Worm (Caenorhabditis elegans) whole organism, L1 larva: ENCODE data around the gene srm-3.

Experiments
- C04F5.9 ChIP-seq: sonication (generic microtip); optimal IDR thresholded peaks from 2 replicates; lab custom pipeline; 2016; ENCODE audit warnings: missing genetic modification characterization, missing compliant biosample characterization
- C34B4.2 ChIP-seq: sonication (generic microtip); optimal IDR thresholded peaks from 2 replicates; lab custom pipeline; 2017; ENCODE audit warnings: mild to moderate bottlenecking, missing genetic modification characterization, missing compliant biosample characterization
- F16B12.6 ChIP-seq: fragments of 150-350 bp; optimal IDR thresholded peaks from 2 replicates; lab custom pipeline; 2014; ENCODE audit warnings: missing biosample characterization, missing genetic modification characterization
- Y116A8C.19 ChIP-seq: sonication (generic microtip); optimal IDR thresholded peaks from 2 replicates; lab custom pipeline; 2016; ENCODE audit warnings: missing compliant biosample characterization, missing genetic modification characterization, borderline replicate concordance
- aha-1 ChIP-seq: fragments of 150-350 bp; optimal IDR thresholded peaks from 2 replicates; lab custom pipeline; 2014; ENCODE audit warnings: missing biosample characterization, missing genetic modification characterization
- alr-1 ChIP-seq: fragments of 200-800 bp; sonication (Bioruptor generic); optimal IDR thresholded peaks from 2 replicates; lab custom pipeline; 2018; ENCODE audit warnings: borderline replicate concordance, mild to moderate bottlenecking, missing genetic modification characterization, missing compliant biosample characterization
- aly-2 ChIP-seq: fragments of 150-350 bp; optimal IDR thresholded peaks from 2 replicates; lab custom pipeline; 2014; ENCODE audit warnings: missing biosample characterization, missing genetic modification characterization
- ama-1 ChIP-seq: fragments of 150-350 bp; optimal IDR thresholded peaks from 2 replicates; lab custom pipeline; 2014
- blmp-1 ChIP-seq: fragments of 150-350 bp; optimal IDR thresholded peaks from 2 replicates; lab custom pipeline; 2014; ENCODE audit warnings: missing biosample characterization, missing genetic modification characterization
- ceh-63 ChIP-seq: fragments of 200-800 bp; sonication (Bioruptor generic); optimal IDR thresholded peaks from 2 replicates; lab custom pipeline; 2018; ENCODE audit warnings: mild to moderate bottlenecking, missing genetic modification characterization, missing compliant biosample characterization
- ceh-88 ChIP-seq: fragments of 200-800 bp; sonication (Bioruptor generic); IDR thresholded peaks from 2 replicates; pipeline ENCODE4 v1.3.6; 2022; ENCODE audit warnings: missing genetic modification characterization, missing compliant biosample characterization
- ces-1 ChIP-seq: fragments of 150-350 bp; optimal IDR thresholded peaks from 2 replicates; lab custom pipeline; 2014; ENCODE audit warnings: missing biosample characterization, missing genetic modification reagents, missing genetic modification characterization
- dpl-1 ChIP-seq, 3 experiments: fragments of 150-350 bp in 2 of 3; sonication (generic microtip) in 1 of 3; optimal IDR thresholded peaks; 2 replicates each; lab custom pipeline; 2014 to 2017; ENCODE audit warnings: missing biosample characterization in 3 of 3, missing genetic modification characterization in 3 of 3, missing genetic modification reagents in 3 of 3
- dsc-1 ChIP-seq: sonication (generic microtip); optimal IDR thresholded peaks from 2 replicates; lab custom pipeline; 2016; ENCODE audit warnings: mild to moderate bottlenecking, missing genetic modification characterization, missing compliant biosample characterization
- efl-1 ChIP-seq, 4 experiments: fragments of 150-350 bp; optimal IDR thresholded peaks in 3 of 4; peaks in 1 of 4; 1 replicate in 1 of 4; 2 replicates in 3 of 4; lab custom pipeline; 2014; ENCODE audit warnings: missing biosample characterization in 2 of 4, missing genetic modification characterization in 2 of 4, missing genetic modification reagents in 2 of 4
- efl-3 ChIP-seq: fragments of 200-800 bp; sonication (Bioruptor generic); optimal IDR thresholded peaks from 2 replicates; lab custom pipeline; 2018; ENCODE audit warnings: mild to moderate bottlenecking, missing genetic modification characterization, missing compliant biosample characterization
- elt-2 ChIP-seq: sonication (generic microtip); optimal IDR thresholded peaks from 2 replicates; lab custom pipeline; 2016; ENCODE audit warnings: missing genetic modification characterization, mild to moderate bottlenecking, inconsistent platforms, missing compliant biosample characterization, missing genetic modification reagents
- elt-3 ChIP-seq, 6 experiments: fragments of 150-350 bp in 1 of 6; sonication (generic microtip); optimal IDR thresholded peaks; 2 replicates each; lab custom pipeline; 2017 to 2018; ENCODE audit warnings: missing biosample characterization in 6 of 6, missing genetic modification characterization in 6 of 6, inconsistent platforms in 1 of 6
- ets-5 ChIP-seq: fragments of 200-800 bp; sonication (Bioruptor generic); IDR thresholded peaks from 2 replicates; pipeline ENCODE4 v1.3.6; 2022; ENCODE audit warnings: missing genetic modification characterization, missing compliant biosample characterization
- fkh-4 ChIP-seq: sonication (generic microtip); optimal IDR thresholded peaks from 2 replicates; lab custom pipeline; 2016; ENCODE audit warnings: missing compliant biosample characterization, missing genetic modification characterization, borderline replicate concordance
- fos-1 ChIP-seq: fragments of 150-350 bp; optimal IDR thresholded peaks from 2 replicates; lab custom pipeline; 2014; ENCODE audit warnings: missing biosample characterization, missing genetic modification characterization
- grh-1 ChIP-seq: fragments of 200-800 bp; sonication (Bioruptor generic); IDR thresholded peaks from 2 replicates; pipeline ENCODE4 v1.3.6; 2022; ENCODE audit warnings: missing genetic modification reagents, missing genetic modification characterization, missing compliant biosample characterization
- hlh-17 ChIP-seq: fragments of 200-800 bp; sonication (Bioruptor generic); optimal IDR thresholded peaks from 2 replicates; lab custom pipeline; 2018; ENCODE audit warnings: missing genetic modification characterization, mild to moderate bottlenecking, missing compliant biosample characterization, moderate library complexity, borderline replicate concordance
- irx-1 ChIP-seq: sonication (generic microtip); optimal IDR thresholded peaks from 2 replicates; lab custom pipeline; 2016; ENCODE audit warnings: missing genetic modification characterization, missing compliant biosample characterization
- isw-1 ChIP-seq: fragments of 200-800 bp; sonication (Bioruptor generic); IDR thresholded peaks from 2 replicates; pipeline ENCODE4 v1.3.6; 2022; ENCODE audit warnings: missing genetic modification characterization, missing compliant biosample characterization
- jun-1 ChIP-seq: fragments of 150-350 bp; optimal IDR thresholded peaks from 2 replicates; lab custom pipeline; 2014; ENCODE audit warnings: missing biosample characterization, missing genetic modification reagents, missing genetic modification characterization
- lin-13 ChIP-seq: fragments of 150-350 bp; optimal IDR thresholded peaks from 2 replicates; lab custom pipeline; 2014; ENCODE audit warnings: missing biosample characterization, missing genetic modification reagents, missing genetic modification characterization
- lin-14 ChIP-seq: fragments of 200-800 bp; sonication (Bioruptor generic); optimal IDR thresholded peaks from 2 replicates; lab custom pipeline; 2018; ENCODE audit warnings: mild to moderate bottlenecking, missing genetic modification characterization, moderate library complexity, missing compliant biosample characterization
- lin-35 ChIP-seq, 2 experiments: fragments of 150-350 bp; optimal IDR thresholded peaks; 2 replicates each; lab custom pipeline; 2014; ENCODE audit warnings: missing biosample characterization in 2 of 2, missing genetic modification characterization in 2 of 2, missing genetic modification reagents in 2 of 2
- lir-3 ChIP-seq: sonication (generic microtip); optimal IDR thresholded peaks from 2 replicates; lab custom pipeline; 2016; ENCODE audit warnings: mild to moderate bottlenecking, missing genetic modification characterization, moderate library complexity, missing compliant biosample characterization; ENCODE audit not compliant: poor library complexity
- lsy-2 ChIP-seq, 2 experiments: fragments of 150-350 bp; optimal IDR thresholded peaks; 2 replicates each; lab custom pipeline; 2014; ENCODE audit warnings: missing biosample characterization in 2 of 2, missing genetic modification characterization in 2 of 2
- mab-9 ChIP-seq: fragments of 200-800 bp; sonication (Bioruptor generic); IDR thresholded peaks from 2 replicates; pipeline ENCODE4 v1.3.6; 2022; ENCODE audit warnings: missing genetic modification reagents, missing genetic modification characterization, missing compliant biosample characterization
- mdl-1 ChIP-seq, 2 experiments: fragments of 150-350 bp; optimal IDR thresholded peaks; 2 replicates each; lab custom pipeline; 2014 to 2017; ENCODE audit warnings: missing biosample characterization in 2 of 2, missing genetic modification characterization in 2 of 2, inconsistent platforms in 1 of 2
- mep-1 ChIP-seq: fragments of 150-350 bp; optimal IDR thresholded peaks from 2 replicates; lab custom pipeline; 2014; ENCODE audit warnings: missing biosample characterization, missing genetic modification characterization
- nhr-11 ChIP-seq: fragments of 150-350 bp; optimal IDR thresholded peaks from 2 replicates; lab custom pipeline; 2014; ENCODE audit warnings: missing biosample characterization, missing genetic modification characterization
- nhr-12 ChIP-seq: sonication (generic microtip); optimal IDR thresholded peaks from 2 replicates; lab custom pipeline; 2017; ENCODE audit warnings: missing biosample characterization, missing genetic modification characterization
- nhr-19 ChIP-seq: fragments of 200-800 bp; sonication (Bioruptor generic); conservative IDR thresholded peaks from 2 replicates; pipeline ENCODE4 v1.3.6; 2022; ENCODE audit warnings: missing genetic modification characterization, missing compliant biosample characterization
- nhr-28 ChIP-seq: fragments of 150-350 bp; optimal IDR thresholded peaks from 2 replicates; lab custom pipeline; 2014; ENCODE audit warnings: missing biosample characterization, missing genetic modification characterization
- nhr-77 ChIP-seq: fragments of 150-350 bp; optimal IDR thresholded peaks from 2 replicates; lab custom pipeline; 2014; ENCODE audit warnings: missing biosample characterization, missing genetic modification characterization
- rnt-1 ChIP-seq: sonication (generic microtip); optimal IDR thresholded peaks from 2 replicates; lab custom pipeline; 2016; ENCODE audit warnings: mild to moderate bottlenecking, missing genetic modification characterization, moderate library complexity, missing compliant biosample characterization
- skn-1 ChIP-seq: fragments of 150-350 bp; optimal IDR thresholded peaks from 2 replicates; lab custom pipeline; 2014; ENCODE audit warnings: missing biosample characterization, missing genetic modification characterization
- snpc-4 ChIP-seq: fragments of 150-350 bp; optimal IDR thresholded peaks from 2 replicates; lab custom pipeline; 2014; ENCODE audit warnings: missing biosample characterization, missing genetic modification characterization
- snu-23 ChIP-seq: sonication (generic microtip); optimal IDR thresholded peaks from 2 replicates; lab custom pipeline; 2016; ENCODE audit warnings: missing genetic modification characterization, missing compliant biosample characterization
- tbx-2 ChIP-seq: sonication (generic microtip); optimal IDR thresholded peaks from 2 replicates; lab custom pipeline; 2016; ENCODE audit warnings: missing genetic modification characterization, missing compliant biosample characterization
- unc-130 ChIP-seq: fragments of 150-350 bp; optimal IDR thresholded peaks from 2 replicates; lab custom pipeline; 2017; ENCODE audit warnings: missing biosample characterization, missing genetic modification characterization, inconsistent platforms
- vab-15 ChIP-seq: sonication (generic microtip); optimal IDR thresholded peaks from 2 replicates; lab custom pipeline; 2017; ENCODE audit warnings: missing genotype, mild to moderate bottlenecking, missing genetic modification characterization, missing compliant biosample characterization
- xbp-1 ChIP-seq: sonication (generic microtip); optimal IDR thresholded peaks from 2 replicates; lab custom pipeline; 2016; ENCODE audit warnings: missing genetic modification characterization, missing compliant biosample characterization
- zip-4 ChIP-seq: fragments of 200-800 bp; sonication (Bioruptor generic); optimal IDR thresholded peaks from 2 replicates; lab custom pipeline; 2018; ENCODE audit warnings: mild to moderate bottlenecking, missing genetic modification characterization, moderate library complexity, missing compliant biosample characterization
- ztf-4 ChIP-seq: fragments of 150-350 bp; optimal IDR thresholded peaks from 2 replicates; lab custom pipeline; 2014; ENCODE audit warnings: missing biosample characterization, missing genetic modification characterization

The srm-3 gene

DNA sequence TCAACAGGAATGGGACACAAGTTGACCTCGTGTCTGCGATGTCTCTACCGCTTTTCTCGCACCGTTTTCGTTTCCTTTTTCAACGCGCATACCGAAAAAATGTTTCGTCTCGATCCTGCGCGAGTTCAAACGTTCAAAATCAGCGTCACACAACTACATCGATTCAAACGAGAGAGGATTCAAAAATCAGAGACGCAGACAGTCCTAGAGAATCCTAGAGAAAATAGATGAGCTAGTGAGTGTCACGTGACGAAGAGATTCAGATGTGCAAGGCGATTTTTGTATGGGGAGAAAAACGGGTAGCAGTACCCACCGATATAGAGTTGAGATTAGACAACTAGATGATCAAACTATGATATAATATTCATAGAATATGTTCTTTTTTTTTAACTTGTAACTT, 21.2 kb downstream of the srm-3 start (continued):
- TF ChIP-seq F16B12.6 (no peak), tbx-2 (tag; lab: Kevin White, UChicago) (peak; percentile 35), ztf-4 (tag; lab: Kevin White, UChicago) (peak; percentile 25), irx-1 (tag; lab: Kevin White, UChicago) (peak; percentile 34), mep-1 (peak; percentile 88), lin-13 (GFP tag; lab: Kevin White, UChicago) (peak; percentile 1), alr-1 (no peak), ama-1 (lab: Kevin White, UChicago) (peak; percentile 9), nhr-77 (tag; lab: Kevin White, UChicago) (peak; percentile 33), elt-3 (tag; optimal IDR thresholded peaks at IDR 0.05; lab: Kevin White, UChicago) (peak in 2 of 6 experiments; percentile 2 to 68), ceh-63 (no peak), snpc-4 (tag; lab: Kevin White, UChicago) (no peak), vab-15 (tag; lab: Kevin White, UChicago) (no peak), jun-1 (tag; lab: Kevin White, UChicago) (peak; percentile 56), dpl-1 (GFP tag; optimal IDR thresholded peaks at IDR 0.05; lab: Kevin White, UChicago) (peak; percentile 25 to 42 (median 38)), fos-1 (tag; lab: Kevin White, UChicago) (no peak), mdl-1 (tag; optimal IDR thresholded peaks at IDR 0.05; lab: Kevin White, UChicago) (peak; percentile 8 to 70), ceh-88 (GFP tag; lab: Robert Waterston, UW) (no peak), skn-1 (tag; lab: Kevin White, UChicago) (peak; percentile 20), nhr-28 (tag; lab: Kevin White, UChicago) (no peak), nhr-11 (tag; lab: Kevin White, UChicago) (peak; percentile 7), ces-1 (GFP tag; lab: Kevin White, UChicago) (no peak), rnt-1 (tag; lab: Kevin White, UChicago) (peak; percentile 67), fkh-4 (tag; lab: Kevin White, UChicago) (no peak), efl-3 (GFP tag; lab: Kevin White, UChicago) (peak; percentile 12), aha-1 (tag; lab: Kevin White, UChicago) (no peak), lin-14 (GFP tag; lab: Kevin White, UChicago) (peak; percentile 86), mab-9 (GFP tag; lab: Robert Waterston, UW) (no peak), lin-35 (GFP tag; optimal IDR thresholded peaks at IDR 0.05; lab: Kevin White, UChicago) (peak; percentile 39 to 75), C34B4.2 (tag; lab: Kevin White, UChicago) (no peak), zip-4 (GFP tag; lab: Kevin White, UChicago) (no peak), unc-130 (tag; lab: Kevin White, UChicago) (no peak), ets-5 (GFP tag; lab: Robert Waterston, UW) (no peak), lsy-2 (tag; optimal IDR thresholded peaks at IDR 0.05; lab: Kevin White, UChicago) (peak; percentile 35 to 70), isw-1 (GFP tag; lab: Robert Waterston, UW) (no peak), lir-3 (tag; lab: Kevin White, UChicago) (peak; percentile 19), snu-23 (GFP tag; lab: Kevin White, UChicago) (peak; percentile 86), grh-1 (GFP tag; lab: Robert Waterston, UW) (peak; percentile 79), hlh-17 (no peak), nhr-19 (GFP tag; lab: Robert Waterston, UW) (peak; percentile 73)
- TF ChIP-seq, all 84 proteins: peak for 34

- TF ChIP-seq nhr-12 (tag; lab: Kevin White, UChicago): no peak
- no peak for TF ChIP-seq dsc-1 (tag; lab: Kevin White, UChicago)
- TF ChIP-seq mab-9 (GFP tag; lab: Robert Waterston, UW): no peak
- peak; percentile 73 for TF ChIP-seq mep-1
- no peak for TF ChIP-seq ama-1 (lab: Kevin White, UChicago)
- TF ChIP-seq ceh-88 (GFP tag; lab: Robert Waterston, UW): 0 out of 2 replicates have a peak, but pooled peaks have one; percentile 10
- TF ChIP-seq xbp-1 (tag; lab: Kevin White, UChicago): peak; percentile 51
- TF ChIP-seq lin-13 (GFP tag; lab: Kevin White, UChicago): peak; percentile 11
- peak; percentile 7 to 40 for TF ChIP-seq efl-1 (optimal IDR thresholded peaks at IDR 0.05; lab: Kevin White, UChicago)
- peak; percentile 6 to 87 for TF ChIP-seq efl-1 (GFP tag; optimal IDR thresholded peaks at IDR 0.05 in 1 of 2; lab: Kevin White, UChicago)
- no peak for TF ChIP-seq hlh-17
- TF ChIP-seq dpl-1 (GFP tag; optimal IDR thresholded peaks at IDR 0.05; lab: Kevin White, UChicago): peak in 2 of 3 experiments; percentile 14 to 39
- TF ChIP-seq Y116A8C.19 (tag; lab: Kevin White, UChicago): no peak
- TF ChIP-seq ztf-4 (tag; lab: Kevin White, UChicago): peak; percentile 45
- peak; percentile 60 for TF ChIP-seq elt-2 (tag; lab: Kevin White, UChicago)
- TF ChIP-seq aly-2 (tag; lab: Kevin White, UChicago): no peak
- TF ChIP-seq nhr-11 (tag; lab: Kevin White, UChicago): no peak
- no peak for TF ChIP-seq C34B4.2 (tag; lab: Kevin White, UChicago)
- TF ChIP-seq tbx-2 (tag; lab: Kevin White, UChicago): peak; percentile 74
- TF ChIP-seq blmp-1 (tag; lab: Kevin White, UChicago): peak; percentile 84
- TF ChIP-seq C04F5.9 (tag; lab: Kevin White, UChicago): no peak
These were observed 22.3 kb downstream of the srm-3 start for ce11 chrIV:9671001-9671652.
